Worm (Caenorhabditis elegans): Measurements from ENCODE around the gene rgef-1.

rgef-1 gene

ce11 chrV:9521697-9522096, 39.8 kb downstream of the rgef-1 start:
- TF ChIP-seq mdl-1 (tag; optimal IDR thresholded peaks at IDR 0.05) (no peak), elt-3 (tag; optimal IDR thresholded peaks at IDR 0.05) (no peak), dsc-1 (tag; optimal IDR thresholded peaks at IDR 0.05) (no peak), efl-1 (optimal IDR thresholded peaks at IDR 0.05) (no peak), efl-1 (GFP tag; optimal IDR thresholded peaks at IDR 0.05 in 1 of 2) (peak in 1 of 2 experiments; percentile 52), fkh-4 (tag; optimal IDR thresholded peaks at IDR 0.05; ENCODE audit: borderline replicate concordance) (no peak), ama-1 (optimal IDR thresholded peaks at IDR 0.05) (no peak), jun-1 (tag; optimal IDR thresholded peaks at IDR 0.05) (no peak), unc-98 (GFP tag; IDR thresholded peaks at IDR 0.05) (no peak)

ce11 chrV:9518832-9519231, 42.6 kb downstream of the rgef-1 start, which contains the start of gene C50F4.8:
Gene C50F4.8 (minus strand): TSS chrV:9518859.
- TF ChIP-seq blmp-1 (tag; optimal IDR thresholded peaks at IDR 0.05) (peak; percentile 89), lin-14 (GFP tag; optimal IDR thresholded peaks at IDR 0.05) (peak; percentile 2), nhr-71 (tag; optimal IDR thresholded peaks at IDR 0.05) (no peak), elt-3 (tag; optimal IDR thresholded peaks at IDR 0.05) (peak in 1 of 6 experiments; percentile 49), hlh-4 (tag; optimal IDR thresholded peaks at IDR 0.05) (no peak), lin-15B (tag; optimal IDR thresholded peaks at IDR 0.05) (no peak), nhr-85 (tag) (peak; percentile 67), nhr-28 (tag; optimal IDR thresholded peaks at IDR 0.05) (no peak)

- no peak for TF ChIP-seq mef-2 (tag; optimal IDR thresholded peaks at IDR 0.05)
- TF ChIP-seq irx-1 (tag; optimal IDR thresholded peaks at IDR 0.05): peak; percentile 34
- TF ChIP-seq sox-4 (tag; optimal IDR thresholded peaks at IDR 0.05): peak; percentile 17
- peak; percentile 93 for TF ChIP-seq unc-130 (tag; optimal IDR thresholded peaks at IDR 0.05)
- peak; percentile 32 for TF ChIP-seq xbp-1 (tag; optimal IDR thresholded peaks at IDR 0.05)
- TF ChIP-seq fos-1 (tag; optimal IDR thresholded peaks at IDR 0.05): no peak
- TF ChIP-seq elt-3 (tag; optimal IDR thresholded peaks at IDR 0.05): peak; percentile 33 to 100 (median 90)
- TF ChIP-seq snu-23 (GFP tag; optimal IDR thresholded peaks at IDR 0.05): peak; percentile 79
- peak; percentile 39 for TF ChIP-seq lir-3 (tag; optimal IDR thresholded peaks at IDR 0.05; ENCODE audit: poor library complexity)
- peak in 1 of 2 experiments; percentile 21 for TF ChIP-seq efl-1 (optimal IDR thresholded peaks at IDR 0.05)
- TF ChIP-seq efl-1 (GFP tag; optimal IDR thresholded peaks at IDR 0.05 in 1 of 2): peak in 1 of 2 experiments; percentile 90
- TF ChIP-seq mep-1 (tag; optimal IDR thresholded peaks at IDR 0.05): peak; percentile 56
- peak; percentile 95 for TF ChIP-seq nhr-19 (GFP tag; conservative IDR thresholded peaks at IDR 0.05)
- TF ChIP-seq vab-15 (tag; optimal IDR thresholded peaks at IDR 0.05): peak; percentile 23
- peak; percentile 85 for TF ChIP-seq blmp-1 (tag; optimal IDR thresholded peaks at IDR 0.05)
- no peak for TF ChIP-seq C04F5.9 (tag; optimal IDR thresholded peaks at IDR 0.05)
- TF ChIP-seq ceh-88 (GFP tag; IDR thresholded peaks at IDR 0.05): 0 out of 2 replicates have a peak, but pooled peaks have one; percentile 35
- TF ChIP-seq ztf-4 (tag; optimal IDR thresholded peaks at IDR 0.05): no peak
- TF ChIP-seq pax-3 (tag; optimal IDR thresholded peaks at IDR 0.05): no peak
- TF ChIP-seq tlp-1 (tag; optimal IDR thresholded peaks at IDR 0.05): no peak
- TF ChIP-seq nhr-12 (tag; optimal IDR thresholded peaks at IDR 0.05): no peak
- peak; percentile 41 for TF ChIP-seq ama-1 (optimal IDR thresholded peaks at IDR 0.05)
- TF ChIP-seq mdl-1 (tag; optimal IDR thresholded peaks at IDR 0.05): peak in 1 of 2 experiments; percentile 85
- peak in 1 of 2 experiments; percentile 86 for TF ChIP-seq lin-35 (GFP tag; optimal IDR thresholded peaks at IDR 0.05)
- TF ChIP-seq mab-9 (GFP tag; IDR thresholded peaks at IDR 0.05): peak; percentile 48; the same call in 1 of the 2 replicates
- TF ChIP-seq grh-1 (GFP tag; IDR thresholded peaks at IDR 0.05): peak; percentile 53; the same call in 1 of the 2 replicates
- TF ChIP-seq nhr-47 (tag; optimal IDR thresholded peaks at IDR 0.05): peak; percentile 69
- TF ChIP-seq lin-14 (GFP tag; optimal IDR thresholded peaks at IDR 0.05): peak; percentile 85
- TF ChIP-seq elt-2 (tag; optimal IDR thresholded peaks at IDR 0.05): peak; percentile 78
- TF ChIP-seq alr-1 (tag; optimal IDR thresholded peaks at IDR 0.05; ENCODE audit: borderline replicate concordance): no peak
- TF ChIP-seq nhr-85 (tag): peak; percentile 97
- peak; percentile 78 for TF ChIP-seq tbx-2 (tag; optimal IDR thresholded peaks at IDR 0.05)
- peak; percentile 36 for TF ChIP-seq lin-13 (GFP tag; optimal IDR thresholded peaks at IDR 0.05)
- peak; percentile 89 for TF ChIP-seq nhr-71 (tag; optimal IDR thresholded peaks at IDR 0.05)
- TF ChIP-seq lsy-2 (tag; optimal IDR thresholded peaks at IDR 0.05): peak; percentile 15 to 60
- TF ChIP-seq nhr-20 (tag; optimal IDR thresholded peaks at IDR 0.05): peak; percentile 94
- peak; percentile 70 for TF ChIP-seq C16A3.4 (tag; optimal IDR thresholded peaks at IDR 0.05)
- TF ChIP-seq hpl-2 (GFP tag; optimal IDR thresholded peaks at IDR 0.05): peak; percentile 77
- peak in 1 of 3 experiments; percentile 58 for TF ChIP-seq dpl-1 (GFP tag; optimal IDR thresholded peaks at IDR 0.05)
- TF ChIP-seq egl-13 (tag; optimal IDR thresholded peaks at IDR 0.05): no peak
- TF ChIP-seq nhr-90 (tag; optimal IDR thresholded peaks at IDR 0.05; ENCODE audit: poor library complexity): peak; percentile 87
Observed at ce11 chrV:9516280-9516679, 45.2 kb downstream of the rgef-1 start.
